Worm (Caenorhabditis elegans) whole organism, mixed stage, embryonic: Measurements from ENCODE around the gene tsp-10.

Experiments used
- bed-3 ChIP-seq: fragments of 200-800 bp; sonication (Bioruptor generic); optimal IDR thresholded peaks from 3 replicates; lab custom pipeline; 2018; ENCODE audit warnings: mild to moderate bottlenecking, missing genetic modification characterization, moderate library complexity, missing compliant biosample characterization
- blmp-1 ChIP-seq: fragments of 150-350 bp; optimal IDR thresholded peaks from 2 replicates; lab custom pipeline; 2014; ENCODE audit warnings: missing biosample characterization, missing genetic modification characterization
- ceh-39 ChIP-seq: fragments of 150-350 bp; optimal IDR thresholded peaks from 2 replicates; lab custom pipeline; 2014; ENCODE audit warnings: missing biosample characterization, missing genetic modification characterization
- ceh-43 ChIP-seq: fragments of 200-800 bp; sonication (Bioruptor generic); optimal IDR thresholded peaks from 2 replicates; lab custom pipeline; 2018; ENCODE audit warnings: mild to moderate bottlenecking, missing genetic modification characterization, moderate library complexity, missing compliant biosample characterization
- ces-1 ChIP-seq: fragments of 150-350 bp; optimal IDR thresholded peaks from 2 replicates; lab custom pipeline; 2014; ENCODE audit warnings: missing biosample characterization, missing genetic modification reagents, missing genetic modification characterization
- cnd-1 ChIP-seq: fragments of 200-800 bp; sonication (Bioruptor generic); optimal IDR thresholded peaks from 2 replicates; lab custom pipeline; 2018; ENCODE audit warnings: mild to moderate bottlenecking, missing genetic modification characterization, missing compliant biosample characterization
- drap-1 ChIP-seq: fragments of 200-800 bp; sonication (Bioruptor generic); optimal IDR thresholded peaks from 3 replicates; lab custom pipeline; 2018; ENCODE audit warnings: mild to moderate bottlenecking, missing genetic modification characterization, missing compliant biosample characterization
- elt-1 ChIP-seq: sonication (generic microtip); optimal IDR thresholded peaks from 2 replicates; lab custom pipeline; 2017; ENCODE audit warnings: missing genetic modification characterization, mild to moderate bottlenecking, missing compliant biosample characterization, antibody characterized with exemption, moderate library complexity, borderline replicate concordance; ENCODE audit not compliant: insufficient read depth
- elt-3 ChIP-seq: fragments of 150-350 bp; optimal IDR thresholded peaks from 2 replicates; lab custom pipeline; 2014; ENCODE audit warnings: missing biosample characterization, missing genetic modification characterization
- flh-1 ChIP-seq: fragments of 200-800 bp; sonication (Bioruptor generic); optimal IDR thresholded peaks from 2 replicates; lab custom pipeline; 2018; ENCODE audit warnings: mild to moderate bottlenecking, missing genetic modification characterization, moderate library complexity, missing compliant biosample characterization
- ham-2 ChIP-seq: fragments of 200-800 bp; sonication (Bioruptor generic); optimal IDR thresholded peaks from 2 replicates; lab custom pipeline; 2018; ENCODE audit warnings: mild to moderate bottlenecking, missing genetic modification characterization, missing compliant biosample characterization
- hlh-1 ChIP-seq: fragments of 150-350 bp; optimal IDR thresholded peaks from 2 replicates; lab custom pipeline; 2014; ENCODE audit warnings: missing biosample characterization, missing genetic modification reagents, missing genetic modification characterization
- lin-13 ChIP-seq: fragments of 150-350 bp; optimal IDR thresholded peaks from 2 replicates; lab custom pipeline; 2014; ENCODE audit warnings: missing biosample characterization, missing genetic modification characterization
- lin-32 ChIP-seq: fragments of 200-800 bp; sonication (Bioruptor generic); optimal IDR thresholded peaks from 2 replicates; lab custom pipeline; 2018; ENCODE audit warnings: mild to moderate bottlenecking, missing genetic modification characterization, missing compliant biosample characterization
- lsy-2 ChIP-seq: fragments of 150-350 bp; optimal IDR thresholded peaks from 2 replicates; lab custom pipeline; 2014; ENCODE audit warnings: missing biosample characterization, missing genetic modification characterization
- mab-5 ChIP-seq: fragments of 150-350 bp; optimal IDR thresholded peaks from 2 replicates; lab custom pipeline; 2014; ENCODE audit warnings: missing biosample characterization, missing genetic modification characterization
- mls-2 ChIP-seq: sonication (generic microtip); optimal IDR thresholded peaks from 2 replicates; lab custom pipeline; 2016; ENCODE audit warnings: mild to moderate bottlenecking, missing genetic modification characterization, moderate library complexity, missing compliant biosample characterization
- nhr-2 ChIP-seq: fragments of 150-350 bp; optimal IDR thresholded peaks from 2 replicates; lab custom pipeline; 2014; ENCODE audit warnings: missing biosample characterization, missing genetic modification characterization
- nhr-237 ChIP-seq: fragments of 150-350 bp; optimal IDR thresholded peaks from 2 replicates; lab custom pipeline; 2014; ENCODE audit warnings: missing biosample characterization, missing genetic modification characterization
- nhr-76 ChIP-seq: sonication (generic microtip); optimal IDR thresholded peaks from 2 replicates; lab custom pipeline; 2017; ENCODE audit warnings: missing biosample characterization, missing genetic modification characterization
- pha-4 ChIP-seq: fragments of 150-350 bp; optimal IDR thresholded peaks from 2 replicates; lab custom pipeline; 2018; ENCODE audit warnings: missing biosample characterization, missing genetic modification reagents, missing genetic modification characterization
- sem-2 ChIP-seq: fragments of 200-800 bp; sonication (Bioruptor generic); optimal IDR thresholded peaks from 2 replicates; lab custom pipeline; 2018; ENCODE audit warnings: mild to moderate bottlenecking, missing genetic modification characterization, missing compliant biosample characterization
- sptf-1 ChIP-seq: sonication (generic microtip); optimal IDR thresholded peaks from 2 replicates; lab custom pipeline; 2017; ENCODE audit warnings: mild to moderate bottlenecking, missing genetic modification characterization, moderate library complexity, missing compliant biosample characterization
- tbx-8 ChIP-seq: fragments of 200-800 bp; sonication (Bioruptor generic); optimal IDR thresholded peaks from 2 replicates; lab custom pipeline; 2018; ENCODE audit warnings: mild to moderate bottlenecking, missing genetic modification characterization, moderate library complexity, missing compliant biosample characterization
- unc-120 ChIP-seq: sonication (generic microtip); optimal IDR thresholded peaks from 2 replicates; lab custom pipeline; 2017; ENCODE audit warnings: missing genetic modification characterization, missing compliant biosample characterization; ENCODE audit not compliant: poor library complexity, severe bottlenecking
- unc-39 ChIP-seq: fragments of 150-350 bp; optimal IDR thresholded peaks from 2 replicates; lab custom pipeline; 2014; ENCODE audit warnings: missing biosample characterization, missing genetic modification characterization
- unc-62 ChIP-seq: fragments of 150-350 bp; optimal IDR thresholded peaks from 2 replicates; lab custom pipeline; 2014; ENCODE audit warnings: missing biosample characterization, missing genetic modification reagents, missing genetic modification characterization
- zip-8 ChIP-seq: fragments of 150-350 bp; optimal IDR thresholded peaks from 2 replicates; lab custom pipeline; 2014; ENCODE audit warnings: missing biosample characterization, missing genetic modification characterization
- ztf-11 ChIP-seq: fragments of 150-350 bp; optimal IDR thresholded peaks from 2 replicates; lab custom pipeline; 2014; ENCODE audit warnings: missing biosample characterization, missing genetic modification characterization

The tsp-10 gene

DNA sequence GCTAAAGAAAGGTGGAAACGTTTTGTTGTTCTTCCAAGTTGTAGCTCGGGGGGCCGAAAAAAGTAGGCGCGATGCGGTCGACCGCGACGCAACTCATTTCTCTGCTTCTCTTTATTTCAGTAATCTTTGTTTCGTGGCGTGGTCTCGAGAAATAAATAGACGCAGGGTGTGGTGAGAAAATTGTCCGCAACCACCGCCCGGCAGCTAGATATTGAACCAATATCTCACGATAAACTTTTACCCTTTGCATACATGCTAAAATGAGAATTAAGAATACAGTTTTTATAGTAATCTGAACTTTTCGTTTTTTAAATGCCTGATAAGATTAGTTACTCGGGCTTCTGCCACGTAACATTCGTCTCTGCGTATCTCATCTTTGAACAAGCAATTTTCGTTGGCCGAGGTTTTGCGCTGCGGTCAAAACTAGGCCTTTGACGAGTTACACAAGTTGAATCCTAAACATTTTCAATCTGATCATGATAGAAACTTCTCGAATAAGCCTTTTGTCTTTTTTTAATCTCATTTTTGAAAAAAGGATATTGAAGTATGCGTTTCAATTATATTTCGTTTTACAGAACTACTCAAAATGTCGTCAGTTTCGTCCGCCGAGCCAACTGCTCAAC, 34.6 kb upstream of the tsp-10 start, which contains the start of gene gyf-1:
Gene gyf-1 (plus strand): TSS at position 573 of the 623 bp plus-strand sequence.
- no peak for TF ChIP-seq elt-3
- TF ChIP-seq lin-32 (GFP tag; lab: Kevin White, UChicago), result no peak
- TF ChIP-seq bed-3 (GFP tag; lab: Kevin White, UChicago), result no peak
- peak; percentile 8 for TF ChIP-seq lsy-2 (tag; lab: Kevin White, UChicago)
- no peak for TF ChIP-seq mab-5 (tag; lab: Kevin White, UChicago)
- TF ChIP-seq flh-1 (GFP tag; lab: Kevin White, UChicago), result no peak
- TF ChIP-seq ham-2 (GFP tag; lab: Kevin White, UChicago), result peak; percentile 23
- TF ChIP-seq unc-120 (tag; lab: Kevin White, UChicago), result peak; percentile 18
- TF ChIP-seq sem-2 (GFP tag; lab: Kevin White, UChicago), result no peak

DNA sequence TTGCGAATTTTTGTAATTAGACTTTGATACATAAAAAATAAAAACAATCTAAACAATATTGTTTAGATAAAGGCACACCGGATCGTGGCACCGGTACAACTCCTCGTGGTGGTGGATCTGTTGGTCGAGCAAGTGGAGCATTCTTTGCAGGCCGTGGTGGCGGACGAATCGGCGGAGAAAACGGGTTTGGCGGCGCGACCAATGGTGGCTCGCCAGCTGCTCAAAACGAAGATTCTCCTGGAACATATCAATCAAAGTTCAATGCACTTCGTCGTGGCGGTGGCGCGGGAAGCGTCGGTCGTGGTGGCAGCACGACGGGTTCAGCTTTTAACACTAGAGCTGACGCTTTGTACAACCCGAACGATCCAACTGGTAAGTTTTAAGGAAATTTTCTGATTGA, 32.4 kb upstream of the tsp-10 start:
- TF ChIP-seq lsy-2 (tag; lab: Kevin White, UChicago), result no peak
- TF ChIP-seq hlh-1 (tag; lab: Kevin White, UChicago), result no peak
- no peak for TF ChIP-seq unc-39 (tag; lab: Kevin White, UChicago)
- no peak for TF ChIP-seq sem-2 (GFP tag; lab: Kevin White, UChicago)
- no peak for TF ChIP-seq unc-120 (tag; lab: Kevin White, UChicago)

- TF ChIP-seq lsy-2 (tag; lab: Kevin White, UChicago) (no peak), sem-2 (GFP tag; lab: Kevin White, UChicago) (no peak), lin-32 (GFP tag; lab: Kevin White, UChicago) (no peak), lin-13 (tag; lab: Kevin White, UChicago) (no peak), nhr-76 (no peak), blmp-1 (tag; lab: Kevin White, UChicago) (no peak), elt-1 (tag; lab: Kevin White, UChicago) (no peak), flh-1 (GFP tag; lab: Kevin White, UChicago) (no peak), tbx-8 (GFP tag; lab: Kevin White, UChicago) (no peak), elt-3 (no peak), nhr-2 (tag; lab: Kevin White, UChicago) (no peak), drap-1 (GFP tag; lab: Kevin White, UChicago) (no peak), zip-8 (tag; lab: Kevin White, UChicago) (no peak), ceh-39 (tag; lab: Kevin White, UChicago) (no peak), sptf-1 (tag; lab: Kevin White, UChicago) (no peak), ham-2 (GFP tag; lab: Kevin White, UChicago) (no peak), cnd-1 (tag; lab: Kevin White, UChicago) (no peak), mls-2 (no peak), mab-5 (tag; lab: Kevin White, UChicago) (no peak), unc-39 (tag; lab: Kevin White, UChicago) (no peak)
Observed at ce11 chrII:6689088-6689487, 29.3 kb upstream of the tsp-10 start.

- TF ChIP-seq unc-62 (GFP tag; lab: Kevin White, UChicago), result no peak
- TF ChIP-seq tbx-8 (GFP tag; lab: Kevin White, UChicago), result no peak
- TF ChIP-seq ces-1 (GFP tag; lab: Kevin White, UChicago), result no peak
- no peak for TF ChIP-seq pha-4 (tag; lab: Kevin White, UChicago)
- TF ChIP-seq ceh-43, result no peak
- TF ChIP-seq lin-13 (tag; lab: Kevin White, UChicago), result no peak
- TF ChIP-seq lsy-2 (tag; lab: Kevin White, UChicago), result no peak
- TF ChIP-seq, all 35 proteins: peak for 0
Observed at ce11 chrII:6695388-6695787, 23.0 kb upstream of the tsp-10 start, which contains the start of gene C18H9.5. Gene C18H9.5, minus strand, starts transcription at chrII:6695566.

DNA sequence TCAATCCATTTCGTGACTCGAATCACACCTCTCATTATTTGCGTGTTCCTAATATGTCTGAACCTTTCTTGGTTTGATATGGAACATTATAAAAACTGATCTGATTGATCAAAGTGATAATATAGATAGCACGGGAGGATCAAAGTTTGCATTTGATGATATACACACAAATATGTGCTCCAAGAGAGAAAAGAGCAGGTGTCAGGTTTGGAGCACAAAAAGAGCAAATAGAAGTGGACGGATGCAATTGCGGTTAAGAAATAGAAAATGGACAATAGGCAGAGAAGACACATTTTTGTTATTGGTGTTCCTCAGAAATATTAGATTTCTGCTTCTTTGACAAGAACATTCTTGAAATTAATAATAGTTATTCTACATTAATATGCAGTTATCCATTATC, 19.6 kb upstream of the tsp-10 start, which contains the start of gene C18H9.1:
Gene C18H9.1 (plus strand): TSS at position 301 of the 400 bp plus-strand sequence.
- TF ChIP-seq mab-5 (tag; lab: Kevin White, UChicago) (no peak), lsy-2 (tag; lab: Kevin White, UChicago) (no peak), ztf-11 (tag; lab: Kevin White, UChicago) (no peak), nhr-2 (tag; lab: Kevin White, UChicago) (no peak), nhr-237 (no peak), ham-2 (GFP tag; lab: Kevin White, UChicago) (no peak)
- TF ChIP-seq, all 35 proteins: peak for 0
